Fruit fly (Drosophila melanogaster) whole organism, pupa: ENCODE results near the gene pira.

Experiments used
- CG10348 ChIP-seq: fragments of 200-800 bp; sonication (Bioruptor generic); IDR thresholded peaks from 2 replicates; pipeline ENCODE4 v1.3.6; 2022; ENCODE audit warnings: missing biosample characterization, missing genetic modification characterization
- CG12605 ChIP-seq: fragments of 200-800 bp; sonication (Bioruptor generic); IDR thresholded peaks from 2 replicates; pipeline ENCODE4 v1.3.6; 2022; ENCODE audit warnings: missing biosample characterization, missing genetic modification characterization
- CG17806 ChIP-seq: fragments of 200-800 bp; sonication (Bioruptor generic); optimal IDR thresholded peaks from 2 replicates; lab custom pipeline; 2018; ENCODE audit warnings: missing biosample characterization, mild to moderate bottlenecking, missing genetic modification characterization, moderate library complexity
- CG32121 ChIP-seq: fragments of 200-800 bp; sonication (Bioruptor generic); IDR thresholded peaks from 2 replicates; pipeline ENCODE4 v1.3.6; 2022; ENCODE audit warnings: missing biosample characterization, missing genetic modification characterization
- CG34367 ChIP-seq: fragments of 200-800 bp; sonication (Bioruptor generic); optimal IDR thresholded peaks from 2 replicates; lab custom pipeline; 2018; ENCODE audit warnings: missing biosample characterization, mild to moderate bottlenecking, missing genetic modification characterization
- CG4496 ChIP-seq: fragments of 200-800 bp; sonication (Bioruptor generic); IDR thresholded peaks from 3 replicates; pipeline ENCODE4 v1.3.6; 2022; ENCODE audit warnings: missing biosample characterization, missing genetic modification characterization
- CG8159 ChIP-seq: fragments of 200-800 bp; sonication (Bioruptor generic); optimal IDR thresholded peaks from 3 replicates; lab custom pipeline; 2018; ENCODE audit warnings: missing biosample characterization, mild to moderate bottlenecking, missing genetic modification characterization, moderate library complexity
- CG8301 ChIP-seq: fragments of 200-800 bp; sonication (Bioruptor generic); optimal IDR thresholded peaks from 2 replicates; lab custom pipeline; 2018; ENCODE audit warnings: missing biosample characterization, mild to moderate bottlenecking, missing genetic modification characterization
- CG9948 ChIP-seq: fragments of 200-800 bp; sonication (Bioruptor generic); optimal IDR thresholded peaks from 2 replicates; lab custom pipeline; 2018; ENCODE audit warnings: missing biosample characterization, mild to moderate bottlenecking, missing genetic modification characterization, moderate library complexity
- EcR ChIP-seq: fragments of 200-800 bp; sonication (Bioruptor generic); optimal IDR thresholded peaks from 3 replicates; lab custom pipeline; 2019; ENCODE audit warnings: missing biosample characterization, missing genetic modification characterization, mild to moderate bottlenecking, moderate library complexity, missing genetic modification reagents
- Snoo ChIP-seq: fragments of 200-800 bp; sonication (Bioruptor generic); optimal IDR thresholded peaks from 3 replicates; lab custom pipeline; 2017; ENCODE audit warnings: missing biosample characterization, mild to moderate bottlenecking, missing genetic modification characterization, inconsistent platforms
- gl ChIP-seq: fragments of 200-800 bp; sonication (Bioruptor generic); optimal IDR thresholded peaks from 2 replicates; lab custom pipeline; 2018; ENCODE audit warnings: missing biosample characterization, mild to moderate bottlenecking, missing genetic modification characterization

- TF ChIP-seq EcR (GFP tag; lab: Kevin White, UChicago) (peak; percentile 97), CG32121 (GFP tag; lab: Robert Waterston, UW) (peak; percentile 93), CG9948 (tag; lab: Kevin White, UChicago) (peak; percentile 86), CG17806 (tag; lab: Kevin White, UChicago) (peak; percentile 88), CG8301 (tag; lab: Kevin White, UChicago) (peak; percentile 86), CG34367 (tag; lab: Kevin White, UChicago) (peak; percentile 86), CG8159 (tag; lab: Kevin White, UChicago) (peak; percentile 91), Snoo (tag; lab: Kevin White, UChicago) (peak; percentile 87), gl (tag; lab: Kevin White, UChicago) (peak; percentile 70), CG12605 (GFP tag; lab: Robert Waterston, UW) (peak; percentile 80; the same call in 1 of the 2 replicates), CG4496 (GFP tag; lab: Robert Waterston, UW) (peak; percentile 92), CG10348 (GFP tag; lab: Robert Waterston, UW) (peak; percentile 57; the same call in 1 of the 2 replicates)
These were observed 8.3 kb downstream of the pira start for dm6 chrX:12755017-12755563.
